Fruit fly (Drosophila melanogaster) whole organism, embryonic: ENCODE measurements around the gene Agxt.

ENCODE experiments used
- Adf1 ChIP-seq: fragments of 200-800 bp; sonication (Bioruptor generic); IDR thresholded peaks from 2 replicates; pipeline ENCODE4 v1.3.6; 2022; ENCODE audit warnings: missing biosample characterization, missing genetic modification characterization
- Aef1 ChIP-seq: fragments of 200-800 bp; sonication (Bioruptor generic); IDR thresholded peaks from 3 replicates; pipeline ENCODE4 v1.3.6; 2022; ENCODE audit warnings: missing biosample characterization, missing genetic modification characterization
- CG10274 ChIP-seq: fragments of 200-800 bp; sonication (Bioruptor generic); optimal IDR thresholded peaks from 3 replicates; lab custom pipeline; 2017; ENCODE audit warnings: missing biosample characterization, mild to moderate bottlenecking, missing genetic modification characterization
- CG10366 ChIP-seq: fragments of 200-800 bp; sonication (Bioruptor generic); IDR thresholded peaks from 2 replicates; pipeline ENCODE4 v1.3.6; 2022; ENCODE audit warnings: missing biosample characterization, missing genetic modification characterization
- CG13775 ChIP-seq: fragments of 200-800 bp; sonication (Bioruptor generic); optimal IDR thresholded peaks from 3 replicates; lab custom pipeline; 2017; ENCODE audit warnings: missing biosample characterization, mild to moderate bottlenecking, missing genetic modification characterization
- CG16779 ChIP-seq: fragments of 200-800 bp; sonication (Bioruptor generic); IDR thresholded peaks from 2 replicates; pipeline ENCODE4 v1.3.6; 2022; ENCODE audit warnings: missing biosample characterization, missing genetic modification characterization
- CG17612 ChIP-seq: fragments of 200-800 bp; sonication (Bioruptor generic); IDR thresholded peaks from 2 replicates; pipeline ENCODE4 v1.3.6; 2022; ENCODE audit warnings: missing biosample characterization, missing genetic modification characterization
- CG18011 ChIP-seq: fragments of 200-800 bp; sonication (Bioruptor generic); optimal IDR thresholded peaks from 2 replicates; lab custom pipeline; 2017; ENCODE audit warnings: missing biosample characterization, missing genetic modification characterization, mild to moderate bottlenecking, moderate library complexity, missing genotype
- CG30403 ChIP-seq: fragments of 200-800 bp; sonication (Bioruptor generic); optimal IDR thresholded peaks from 3 replicates; lab custom pipeline; 2016; ENCODE audit warnings: missing biosample characterization, missing genetic modification characterization
- CG31441 ChIP-seq: fragments of 200-800 bp; sonication (Bioruptor generic); IDR thresholded peaks from 2 replicates; pipeline ENCODE4 v1.3.6; 2022; ENCODE audit warnings: missing biosample characterization, missing genetic modification characterization
- CG3407 ChIP-seq: fragments of 200-800 bp; sonication (Bioruptor generic); optimal IDR thresholded peaks from 2 replicates; lab custom pipeline; 2018; ENCODE audit warnings: missing biosample characterization, mild to moderate bottlenecking, missing genetic modification characterization
- CG34376 ChIP-seq: fragments of 200-800 bp; sonication (Bioruptor generic); optimal IDR thresholded peaks from 2 replicates; lab custom pipeline; 2018; ENCODE audit warnings: missing biosample characterization, mild to moderate bottlenecking, missing genetic modification characterization
- CG4707 ChIP-seq: fragments of 200-800 bp; sonication (Bioruptor generic); optimal IDR thresholded peaks from 2 replicates; lab custom pipeline; 2018; ENCODE audit warnings: missing biosample characterization, mild to moderate bottlenecking, missing genetic modification characterization, moderate library complexity
- CG6654 ChIP-seq: fragments of 200-800 bp; sonication (Bioruptor generic); optimal IDR thresholded peaks from 2 replicates; lab custom pipeline; 2017; ENCODE audit warnings: missing biosample characterization, mild to moderate bottlenecking, missing genetic modification characterization
- CG6765 ChIP-seq: fragments of 200-800 bp; sonication (Bioruptor generic); optimal IDR thresholded peaks from 3 replicates; lab custom pipeline; 2017; ENCODE audit warnings: missing biosample characterization, mild to moderate bottlenecking, missing genetic modification characterization
- CG6854 ChIP-seq: fragments of 200-800 bp; sonication (Bioruptor generic); optimal IDR thresholded peaks from 3 replicates; lab custom pipeline; 2017; ENCODE audit warnings: missing biosample characterization, mild to moderate bottlenecking, missing genetic modification characterization
- CG8359 ChIP-seq: fragments of 200-800 bp; sonication (Bioruptor generic); optimal IDR thresholded peaks from 2 replicates; lab custom pipeline; 2017; ENCODE audit warnings: missing biosample characterization, mild to moderate bottlenecking, missing genetic modification characterization, borderline replicate concordance
- CG8478 ChIP-seq: fragments of >200 bp; optimal IDR thresholded peaks from 2 replicates; lab custom pipeline; 2018
- CG8765 ChIP-seq: fragments of 200-800 bp; sonication (Bioruptor generic); IDR thresholded peaks from 2 replicates; pipeline ENCODE4 v1.3.6; 2022; ENCODE audit warnings: missing biosample characterization, missing genetic modification characterization
- CHES-1-like ChIP-seq: fragments of 200-800 bp; sonication (Bioruptor generic); optimal IDR thresholded peaks from 2 replicates; lab custom pipeline; 2016; ENCODE audit warnings: missing biosample characterization, missing genetic modification characterization
- CoRest ChIP-seq: fragments of 200-800 bp; sonication (Bioruptor generic); optimal IDR thresholded peaks from 3 replicates; lab custom pipeline; 2018; ENCODE audit warnings: missing biosample characterization, mild to moderate bottlenecking, missing genetic modification characterization, moderate library complexity
- Drgx ChIP-seq: fragments of 200-800 bp; sonication (Bioruptor generic); IDR thresholded peaks from 2 replicates; pipeline ENCODE4 v1.3.6; 2022; ENCODE audit warnings: missing biosample characterization, missing genetic modification characterization
- Elba2 ChIP-seq: fragments of 200-800 bp; sonication (Bioruptor generic); optimal IDR thresholded peaks from 3 replicates; lab custom pipeline; 2016; ENCODE audit warnings: missing biosample characterization, missing genetic modification characterization
- H15 ChIP-seq: fragments of 200-800 bp; sonication (Bioruptor generic); IDR thresholded peaks from 3 replicates; pipeline ENCODE4 v1.3.6; 2022; ENCODE audit warnings: missing biosample characterization, missing genetic modification characterization
- H2.0 ChIP-seq: fragments of 200-800 bp; sonication (Bioruptor generic); IDR thresholded peaks from 2 replicates; pipeline ENCODE4 v1.3.6; 2022; ENCODE audit warnings: missing biosample characterization, missing genetic modification characterization
- HLH54F ChIP-seq: fragments of 200-800 bp; sonication (Bioruptor generic); optimal IDR thresholded peaks from 3 replicates; lab custom pipeline; 2016; ENCODE audit warnings: missing biosample characterization, missing genetic modification characterization
- Hr78 ChIP-seq, 2 experiments: fragments of 200-800 bp in 1 of 2; fragments of >200 bp in 1 of 2; sonication (Bioruptor generic) in 1 of 2; optimal IDR thresholded peaks; 2 replicates each; lab custom pipeline; 2017 to 2019; ENCODE audit warnings: missing biosample characterization in 2 of 2, missing genetic modification characterization in 2 of 2, mild to moderate bottlenecking in 1 of 2, moderate library complexity in 1 of 2
- Meics ChIP-seq: fragments of 200-800 bp; sonication (Bioruptor generic); optimal IDR thresholded peaks from 2 replicates; lab custom pipeline; 2017; ENCODE audit warnings: missing biosample characterization, mild to moderate bottlenecking, missing genetic modification characterization
- Mrtf ChIP-seq: fragments of 200-800 bp; sonication (Bioruptor generic); IDR thresholded peaks from 3 replicates; pipeline ENCODE4 v1.3.6; 2022; ENCODE audit warnings: missing biosample characterization, missing genetic modification characterization
- Nf-YA ChIP-seq: fragments of 200-800 bp; sonication (Bioruptor generic); IDR thresholded peaks from 2 replicates; pipeline ENCODE4 v1.3.6; 2022; ENCODE audit warnings: missing biosample characterization, missing genetic modification characterization
- Opbp ChIP-seq: fragments of 200-800 bp; sonication (Bioruptor generic); IDR thresholded peaks from 3 replicates; pipeline ENCODE4 v1.3.6; 2022; ENCODE audit warnings: missing biosample characterization, missing genetic modification characterization; ENCODE audit not compliant: partially characterized antibody
- Rfx ChIP-seq: fragments of 200-800 bp; sonication (Bioruptor generic); IDR thresholded peaks from 2 replicates; pipeline ENCODE4 v1.3.6; 2022; ENCODE audit warnings: missing biosample characterization, missing genetic modification characterization
- ase ChIP-seq: fragments of 200-800 bp; sonication (Bioruptor generic); IDR thresholded peaks from 3 replicates; pipeline ENCODE4 v1.3.6; 2022; ENCODE audit warnings: missing biosample characterization, missing genetic modification characterization
- crol ChIP-seq: fragments of 200-800 bp; sonication (Bioruptor generic); IDR thresholded peaks from 2 replicates; pipeline ENCODE4 v1.3.6; 2022; ENCODE audit warnings: missing biosample characterization, missing genetic modification characterization
- cwo ChIP-seq: fragments of 200-800 bp; sonication (Bioruptor generic); optimal IDR thresholded peaks from 3 replicates; lab custom pipeline; 2017; ENCODE audit warnings: missing biosample characterization, missing genetic modification characterization, mild to moderate bottlenecking, moderate library complexity, missing genetic modification reagents
- dimm ChIP-seq: fragments of 200-800 bp; sonication (Bioruptor generic); IDR thresholded peaks from 2 replicates; pipeline ENCODE4 v1.3.6; 2022; ENCODE audit warnings: missing biosample characterization, missing genetic modification characterization
- emc ChIP-seq: fragments of 200-800 bp; sonication (Bioruptor generic); optimal IDR thresholded peaks from 2 replicates; lab custom pipeline; 2016; ENCODE audit warnings: missing biosample characterization, missing genetic modification characterization
- gfzf ChIP-seq: fragments of 200-800 bp; sonication (Bioruptor generic); optimal IDR thresholded peaks from 2 replicates; lab custom pipeline; 2016; ENCODE audit warnings: missing biosample characterization, mild to moderate bottlenecking, missing genetic modification characterization, moderate library complexity
- hkb ChIP-seq, 2 experiments: fragments of 200-800 bp in 1 of 2; fragments of >200 bp in 1 of 2; sonication (Bioruptor generic) in 1 of 2; IDR thresholded peaks in 1 of 2; optimal IDR thresholded peaks in 1 of 2; 2 replicates each; pipeline versions ENCODE4 v1.3.6 to Lab custom; 2017 to 2022; ENCODE audit warnings: missing biosample characterization in 1 of 2, missing genetic modification characterization in 1 of 2
- lbe ChIP-seq: fragments of 200-800 bp; sonication (Bioruptor generic); optimal IDR thresholded peaks from 2 replicates; lab custom pipeline; 2016; ENCODE audit warnings: missing biosample characterization, mild to moderate bottlenecking, missing genetic modification characterization
- lola ChIP-seq, 3 experiments: fragments of >200 bp in 2 of 3; fragments of 200-800 bp in 1 of 3; sonication (Bioruptor generic) in 1 of 3; optimal IDR thresholded peaks; 2 replicates each; lab custom pipeline; 2017 to 2019; ENCODE audit warnings: missing biosample characterization in 3 of 3, missing genetic modification characterization in 3 of 3, mild to moderate bottlenecking in 1 of 3, moderate library complexity in 1 of 3
- odd ChIP-seq: fragments of 200-800 bp; sonication (Bioruptor generic); optimal IDR thresholded peaks from 2 replicates; lab custom pipeline; 2017; ENCODE audit warnings: missing biosample characterization, mild to moderate bottlenecking, missing genetic modification characterization
- onecut ChIP-seq: fragments of 200-800 bp; sonication (Bioruptor generic); IDR thresholded peaks from 2 replicates; pipeline ENCODE4 v1.3.6; 2022; ENCODE audit warnings: missing biosample characterization, missing genetic modification characterization
- pb ChIP-seq: fragments of 200-800 bp; sonication (Bioruptor generic); optimal IDR thresholded peaks from 3 replicates; lab custom pipeline; 2016; ENCODE audit warnings: missing biosample characterization, missing genetic modification characterization
- psq ChIP-seq: fragments of 200-800 bp; sonication (Bioruptor generic); optimal IDR thresholded peaks from 2 replicates; lab custom pipeline; 2017; ENCODE audit warnings: missing biosample characterization, missing genetic modification characterization
- sima ChIP-seq: fragments of 200-800 bp; sonication (Bioruptor generic); optimal IDR thresholded peaks from 2 replicates; lab custom pipeline; 2016; ENCODE audit warnings: missing biosample characterization, missing genetic modification characterization
- slp2 ChIP-seq: fragments of 200-800 bp; sonication (Bioruptor generic); optimal IDR thresholded peaks from 2 replicates; lab custom pipeline; 2016; ENCODE audit warnings: missing biosample characterization, missing genetic modification characterization
- sob ChIP-seq: fragments of 200-800 bp; sonication (Bioruptor generic); IDR thresholded peaks from 2 replicates; pipeline ENCODE4 v1.3.6; 2022; ENCODE audit warnings: missing biosample characterization, missing genetic modification characterization
- sqz ChIP-seq: fragments of 200-800 bp; sonication (Bioruptor generic); optimal IDR thresholded peaks from 3 replicates; lab custom pipeline; 2018; ENCODE audit warnings: missing biosample characterization, mild to moderate bottlenecking, missing genetic modification characterization
- tio ChIP-seq: fragments of 200-800 bp; sonication (Bioruptor generic); optimal IDR thresholded peaks from 2 replicates; lab custom pipeline; 2017; ENCODE audit warnings: missing biosample characterization, missing genetic modification characterization, inconsistent platforms
- zfh1 ChIP-seq: fragments of 200-800 bp; sonication (Bioruptor generic); IDR thresholded peaks from 3 replicates; pipeline ENCODE4 v1.3.6; 2022; ENCODE audit warnings: missing biosample characterization, missing genetic modification characterization

Gene Agxt

dm6 chrX:6542331-6542730, 13.6 kb downstream of the Agxt start (continued):
- TF ChIP-seq CG18011 (GFP tag; lab: Kevin White, UChicago) (no peak), cwo (GFP tag; lab: Kevin White, UChicago) (peak; percentile 10), H15 (GFP tag; lab: Robert Waterston, UW) (peak; percentile 65; the same call in 2 of the 3 replicates), sima (GFP tag; lab: Kevin White, UChicago) (no peak), CG8478 (lab: Kevin White, UChicago) (no peak), odd (GFP tag; lab: Kevin White, UChicago) (no peak), zfh1 (0 out of 3 replicates have a peak, but pooled peaks have one; percentile 33), ase (peak; percentile 34; the same call in 1 of the 3 replicates), Meics (GFP tag; lab: Kevin White, UChicago) (peak; percentile 2), CG8359 (no peak), CG10366 (GFP tag; lab: Robert Waterston, UW) (peak; percentile 47; the same call in 1 of the 2 replicates), Mrtf (GFP tag; lab: Robert Waterston, UW) (peak; percentile 35; the same call in 1 of the 3 replicates), CG34376 (no peak), CG4707 (no peak), Drgx (GFP tag; lab: Robert Waterston, UW) (peak; percentile 82), crol (GFP tag; lab: Robert Waterston, UW) (peak; percentile 30; the same call in 1 of the 2 replicates), lbe (no peak), psq (GFP tag; lab: Kevin White, UChicago) (no peak), CG13775 (no peak), Opbp (GFP tag; lab: Robert Waterston, UW) (no peak), slp2 (GFP tag; lab: Kevin White, UChicago) (no peak), CG3407 (GFP tag; lab: Kevin White, UChicago) (no peak), CG17612 (GFP tag; lab: Robert Waterston, UW) (no peak), sob (GFP tag; lab: Robert Waterston, UW) (peak; percentile 63; the same call in 1 of the 2 replicates), Elba2 (GFP tag; lab: Kevin White, UChicago) (no peak), CG31441 (GFP tag; lab: Robert Waterston, UW) (peak; percentile 56), pb (GFP tag; lab: Kevin White, UChicago) (no peak), CG16779 (GFP tag; lab: Robert Waterston, UW) (no peak), sqz (GFP tag; lab: Kevin White, UChicago) (no peak), CG8765 (GFP tag; lab: Robert Waterston, UW) (no peak), CG30403 (GFP tag; lab: Kevin White, UChicago) (peak; percentile 27), tio (GFP tag; lab: Kevin White, UChicago) (peak; percentile 19), Hr78 (GFP tag; optimal IDR thresholded peaks at IDR 0.05; lab: Kevin White, UChicago) (peak in 1 of 2 experiments; percentile 55), CG6654 (GFP tag; lab: Kevin White, UChicago) (no peak), hkb (optimal IDR thresholded peaks at IDR 0.05; lab: Kevin White, UChicago) (no peak), hkb (GFP tag; IDR thresholded peaks at IDR 0.05; lab: Robert Waterston, UW) (peak; percentile 71), Nf-YA (GFP tag; lab: Robert Waterston, UW) (peak; percentile 66), CG10274 (GFP tag; lab: Kevin White, UChicago) (no peak), lola (GFP tag; optimal IDR thresholded peaks at IDR 0.05; lab: Kevin White, UChicago) (peak in 1 of 3 experiments; percentile 3), Rfx (GFP tag; lab: Robert Waterston, UW) (no peak), H2.0 (peak; percentile 19; the same call in 1 of the 2 replicates), emc (GFP tag; lab: Kevin White, UChicago) (no peak), dimm (peak; percentile 28; the same call in 1 of the 2 replicates), onecut (0 out of 2 replicates have a peak, but pooled peaks have one; percentile 29), CG6854 (GFP tag; lab: Kevin White, UChicago) (no peak), Adf1 (GFP tag; lab: Robert Waterston, UW) (no peak), HLH54F (no peak), Aef1 (GFP tag; lab: Robert Waterston, UW) (0 out of 3 replicates have a peak, but pooled peaks have one; percentile 35), CG6765 (GFP tag; lab: Kevin White, UChicago) (no peak), CHES-1-like (no peak), gfzf (GFP tag; lab: Kevin White, UChicago) (no peak), CoRest (tag; lab: Kevin White, UChicago) (peak; percentile 51)
